Worm (Caenorhabditis elegans) whole organism, young adult: ENCODE data around the gene arx-2.
"Not testable (repeated sequence)": the region's sequence is repeated elsewhere in the genome, so short reads cannot be mapped to it uniquely, and the experiment has no call there.

Experiments used
- B0019.2 ChIP-seq: fragments of 200-800 bp; sonication (Bioruptor generic); conservative IDR thresholded peaks from 2 replicates; pipeline ENCODE4 v1.3.6; 2022; ENCODE audit warnings: missing genetic modification reagents, missing genetic modification characterization, missing compliant biosample characterization
- F23B12.7 ChIP-seq: sonication (generic microtip); optimal IDR thresholded peaks from 2 replicates; lab custom pipeline; 2017; ENCODE audit warnings: missing genetic modification characterization, mild to moderate bottlenecking, missing compliant biosample characterization, antibody characterized with exemption, moderate library complexity; ENCODE audit not compliant: insufficient read depth
- K11D2.4 ChIP-seq: fragments of 200-800 bp; sonication (Bioruptor generic); IDR thresholded peaks from 2 replicates; pipeline ENCODE4 v1.3.6; 2022; ENCODE audit warnings: missing genetic modification reagents, missing genetic modification characterization, missing compliant biosample characterization
- K12H6.12 ChIP-seq: fragments of 200-800 bp; sonication (Bioruptor generic); optimal IDR thresholded peaks from 2 replicates; lab custom pipeline; 2018; ENCODE audit warnings: mild to moderate bottlenecking, missing genetic modification characterization, missing compliant biosample characterization
- efl-1 ChIP-seq: fragments of 150-350 bp; optimal IDR thresholded peaks from 2 replicates; lab custom pipeline; 2014; ENCODE audit warnings: missing biosample characterization, missing genetic modification reagents, missing genetic modification characterization
- lin-35 ChIP-seq, 3 experiments: fragments of 150-350 bp in 2 of 3; sonication (generic microtip) in 1 of 3; optimal IDR thresholded peaks; 2 replicates each; lab custom pipeline; 2014 to 2018; ENCODE audit warnings: missing biosample characterization in 3 of 3, missing genetic modification characterization in 3 of 3, missing genetic modification reagents in 3 of 3
- madf-3 ChIP-seq: fragments of 200-800 bp; sonication (Bioruptor generic); IDR thresholded peaks from 2 replicates; pipeline ENCODE4 v1.3.6; 2022; ENCODE audit warnings: missing genetic modification reagents, missing genetic modification characterization, missing compliant biosample characterization
- madf-6 ChIP-seq: fragments of 200-800 bp; sonication (Bioruptor generic); IDR thresholded peaks from 2 replicates; pipeline ENCODE4 v1.3.6; 2022; ENCODE audit warnings: missing genetic modification reagents, missing genetic modification characterization, missing compliant biosample characterization
- nfya-2 ChIP-seq: fragments of 200-800 bp; sonication (Bioruptor generic); IDR thresholded peaks from 2 replicates; pipeline ENCODE4 v1.3.6; 2022; ENCODE audit warnings: missing genetic modification reagents, missing genetic modification characterization, missing compliant biosample characterization
- nhr-120 ChIP-seq: fragments of 200-800 bp; sonication (Bioruptor generic); IDR thresholded peaks from 2 replicates; pipeline ENCODE4 v1.3.6; 2022; ENCODE audit warnings: missing genetic modification characterization, missing compliant biosample characterization

DNA sequence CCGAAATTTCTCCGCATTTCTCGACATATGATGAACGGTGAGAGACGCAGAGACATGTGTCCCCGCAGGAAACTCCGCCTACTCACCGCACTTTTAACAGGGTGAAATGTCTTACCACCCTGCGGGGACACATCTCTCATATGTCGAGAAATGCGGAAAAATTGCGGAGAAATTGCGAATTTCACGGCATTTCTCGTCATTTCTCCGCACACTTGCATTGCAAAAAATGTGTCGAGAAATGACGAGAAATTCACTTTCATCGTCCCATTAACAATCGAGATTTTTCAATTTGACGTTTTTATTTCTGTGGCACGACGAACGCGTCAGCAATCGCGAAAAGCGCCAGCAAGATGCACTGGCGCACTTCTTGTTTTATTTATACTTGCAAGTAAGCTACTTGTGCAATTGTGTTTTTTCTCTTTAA, 3.8 kb upstream of the arx-2 start, which contains the start of gene K07C5.13:
- TF ChIP-seq madf-6 (GFP tag; lab: Robert Waterston, UW) (peak; percentile 86), madf-3 (GFP tag; lab: Robert Waterston, UW) (peak; percentile 93), K12H6.12 (peak; percentile 23), B0019.2 (GFP tag; lab: Robert Waterston, UW) (peak; percentile 70), lin-35 (GFP tag; optimal IDR thresholded peaks at IDR 0.05; lab: Kevin White, UChicago) (peak in 1 of 3 experiments; percentile 57), K11D2.4 (GFP tag; lab: Robert Waterston, UW) (peak; percentile 96)
- not testable (repeated sequence) for TF ChIP-seq F23B12.7, nfya-2, nhr-120, efl-1
